Fruit fly (Drosophila melanogaster): ENCODE data around the gene Cpr73D.

dm6 chr3L:16987347-16987746 is 29.9 kb upstream of the Cpr73D start:
- TF ChIP-seq N (GFP tag; optimal IDR thresholded peaks at IDR 0.05) (no peak), br (GFP tag; optimal IDR thresholded peaks at IDR 0.05) (no peak), Vsx2 (GFP tag; optimal IDR thresholded peaks at IDR 0.05; ENCODE audit: partially characterized antibody) (no peak), Rel (GFP tag; optimal IDR thresholded peaks at IDR 0.05) (no peak), Rel (tag; optimal IDR thresholded peaks at IDR 0.05) (no peak), woc (GFP tag; optimal IDR thresholded peaks at IDR 0.05) (no peak), lola (GFP tag; optimal IDR thresholded peaks at IDR 0.05) (no peak), usp (GFP tag; optimal IDR thresholded peaks at IDR 0.05) (no peak), fru (GFP tag; optimal IDR thresholded peaks at IDR 0.05) (no peak), CrebA (GFP tag; optimal IDR thresholded peaks at IDR 0.05; ENCODE audit: borderline replicate concordance) (no peak), Abd-B (GFP tag; optimal IDR thresholded peaks at IDR 0.05) (no peak), Hr78 (GFP tag; optimal IDR thresholded peaks at IDR 0.05) (no peak), tai (GFP tag; optimal IDR thresholded peaks at IDR 0.05) (no peak), rgr (GFP tag; optimal IDR thresholded peaks at IDR 0.05) (no peak)
